Fruit fly (Drosophila melanogaster) whole organism, embryonic: Measurements from ENCODE around the gene CG5390.

Experiments used
- Asciz ChIP-seq: fragments of 200-800 bp; sonication (Bioruptor generic); optimal IDR thresholded peaks from 2 replicates; lab custom pipeline; 2017; ENCODE audit warnings: missing biosample characterization, mild to moderate bottlenecking, missing genetic modification characterization, missing genetic modification reagents
- CG10321 ChIP-seq: fragments of 200-800 bp; sonication (Bioruptor generic); IDR thresholded peaks from 2 replicates; pipeline ENCODE4 v1.3.6; 2022; ENCODE audit warnings: missing biosample characterization, missing genetic modification characterization
- CG11398 ChIP-seq: fragments of 200-800 bp; sonication (Bioruptor generic); optimal IDR thresholded peaks from 2 replicates; lab custom pipeline; 2016; ENCODE audit warnings: missing biosample characterization, missing genetic modification characterization
- CG14441 ChIP-seq: fragments of 200-800 bp; sonication (Bioruptor generic); IDR thresholded peaks from 2 replicates; pipeline ENCODE4 v1.3.6; 2022; ENCODE audit warnings: missing biosample characterization, missing genetic modification characterization
- CG14667 ChIP-seq: fragments of 200-800 bp; sonication (Bioruptor generic); IDR thresholded peaks from 2 replicates; pipeline ENCODE4 v1.3.6; 2022; ENCODE audit warnings: missing biosample characterization, missing genetic modification characterization
- CG15514 ChIP-seq: fragments of 200-800 bp; sonication (Bioruptor generic); optimal IDR thresholded peaks from 3 replicates; lab custom pipeline; 2017; ENCODE audit warnings: missing biosample characterization, missing genetic modification characterization, mild to moderate bottlenecking, moderate library complexity, missing genetic modification reagents
- CG1603 ChIP-seq: fragments of 200-800 bp; sonication (Bioruptor generic); optimal IDR thresholded peaks from 2 replicates; lab custom pipeline; 2019; ENCODE audit warnings: missing biosample characterization, mild to moderate bottlenecking, missing genetic modification characterization, moderate library complexity
- CG16813 ChIP-seq: fragments of 200-800 bp; sonication (Bioruptor generic); IDR thresholded peaks from 3 replicates; pipeline ENCODE4 v1.3.6; 2022; ENCODE audit warnings: missing biosample characterization, missing genetic modification characterization; ENCODE audit not compliant: partially characterized antibody
- CG17568 ChIP-seq: fragments of 200-800 bp; sonication (Bioruptor generic); optimal IDR thresholded peaks from 2 replicates; lab custom pipeline; 2018; ENCODE audit warnings: missing biosample characterization, mild to moderate bottlenecking, missing genetic modification characterization, moderate library complexity
- CG1832 ChIP-seq: fragments of 200-800 bp; sonication (Bioruptor generic); optimal IDR thresholded peaks from 2 replicates; lab custom pipeline; 2017; ENCODE audit warnings: missing biosample characterization, mild to moderate bottlenecking, missing genetic modification characterization, inconsistent platforms
- CG32767 ChIP-seq: fragments of 200-800 bp; sonication (Bioruptor generic); IDR thresholded peaks from 2 replicates; pipeline ENCODE4 v1.3.6; 2022; ENCODE audit warnings: missing biosample characterization, missing genetic modification characterization
- CG3281 ChIP-seq: fragments of 200-800 bp; sonication (Bioruptor generic); optimal IDR thresholded peaks from 3 replicates; lab custom pipeline; 2017; ENCODE audit warnings: missing biosample characterization, mild to moderate bottlenecking, missing genetic modification characterization
- CG6765 ChIP-seq: fragments of 200-800 bp; sonication (Bioruptor generic); optimal IDR thresholded peaks from 3 replicates; lab custom pipeline; 2017; ENCODE audit warnings: missing biosample characterization, mild to moderate bottlenecking, missing genetic modification characterization
- CG6813 ChIP-seq: fragments of 200-800 bp; sonication (Bioruptor generic); optimal IDR thresholded peaks from 2 replicates; lab custom pipeline; 2017; ENCODE audit warnings: missing biosample characterization, missing genetic modification characterization, mild to moderate bottlenecking, moderate library complexity, missing genetic modification reagents
- CG7839 ChIP-seq: fragments of 200-800 bp; sonication (Bioruptor generic); optimal IDR thresholded peaks from 3 replicates; lab custom pipeline; 2018; ENCODE audit warnings: missing biosample characterization, mild to moderate bottlenecking, missing genetic modification characterization, moderate library complexity
- CG9797 ChIP-seq: fragments of 200-800 bp; sonication (Bioruptor generic); optimal IDR thresholded peaks from 3 replicates; lab custom pipeline; 2018; ENCODE audit warnings: missing biosample characterization, mild to moderate bottlenecking, missing genetic modification characterization
- CG9876 ChIP-seq: fragments of 200-800 bp; sonication (Bioruptor generic); optimal IDR thresholded peaks from 2 replicates; lab custom pipeline; 2016; ENCODE audit warnings: missing biosample characterization, missing genetic modification characterization
- Ets65A ChIP-seq: fragments of 200-800 bp; sonication (Bioruptor generic); peaks from one replicate; lab custom pipeline; 2016; ENCODE audit warnings: missing biosample characterization, missing genetic modification characterization
- HLH3B ChIP-seq: fragments of 200-800 bp; sonication (Bioruptor generic); IDR thresholded peaks from 2 replicates; pipeline ENCODE4 v1.3.6; 2022; ENCODE audit warnings: missing biosample characterization, missing genetic modification characterization
- HLH4C ChIP-seq: fragments of 200-800 bp; sonication (Bioruptor generic); IDR thresholded peaks from 3 replicates; pipeline ENCODE4 v1.3.6; 2022; ENCODE audit warnings: missing biosample characterization, missing genetic modification characterization; ENCODE audit not compliant: partially characterized antibody
- Hand ChIP-seq: fragments of 200-800 bp; sonication (Bioruptor generic); optimal IDR thresholded peaks from 2 replicates; lab custom pipeline; 2017; ENCODE audit warnings: mild to moderate bottlenecking, missing biosample characterization, missing genetic modification reagents, missing genetic modification characterization
- Kr ChIP-seq: fragments of 200-800 bp; sonication (Bioruptor generic); optimal IDR thresholded peaks from 2 replicates; lab custom pipeline; 2017; ENCODE audit warnings: missing biosample characterization, mild to moderate bottlenecking, missing genetic modification characterization
- Lhr ChIP-seq: fragments of 200-800 bp; sonication (Bioruptor generic); optimal IDR thresholded peaks from 3 replicates; lab custom pipeline; 2017; ENCODE audit warnings: mild to moderate bottlenecking, missing biosample characterization, missing genetic modification reagents, missing genetic modification characterization
- Med ChIP-seq: fragments of 200-800 bp; sonication (Bioruptor generic); peaks from one replicate; lab custom pipeline; 2016; ENCODE audit warnings: missing biosample characterization, missing genetic modification characterization, mild to moderate bottlenecking, inconsistent platforms, moderate library complexity
- Myb ChIP-seq: fragments of 200-800 bp; sonication (Bioruptor generic); optimal IDR thresholded peaks from 2 replicates; lab custom pipeline; 2016; ENCODE audit warnings: missing biosample characterization, missing genetic modification characterization
- NC2α ChIP-seq: fragments of 200-800 bp; sonication (Bioruptor generic); optimal IDR thresholded peaks from 2 replicates; lab custom pipeline; 2016; ENCODE audit warnings: missing biosample characterization, missing genetic modification characterization
- Neu2 ChIP-seq: fragments of 200-800 bp; sonication (Bioruptor generic); optimal IDR thresholded peaks from 3 replicates; lab custom pipeline; 2016; ENCODE audit warnings: missing biosample characterization, missing genetic modification characterization, borderline replicate concordance
- Rfx ChIP-seq: fragments of 200-800 bp; sonication (Bioruptor generic); IDR thresholded peaks from 2 replicates; pipeline ENCODE4 v1.3.6; 2022; ENCODE audit warnings: missing biosample characterization, missing genetic modification characterization
- Side ChIP-seq: fragments of 200-800 bp; sonication (Bioruptor generic); optimal IDR thresholded peaks from 2 replicates; lab custom pipeline; 2016; ENCODE audit warnings: missing biosample characterization, missing genetic modification characterization
- Sox100B ChIP-seq: fragments of 200-800 bp; sonication (Bioruptor generic); optimal IDR thresholded peaks from 3 replicates; lab custom pipeline; 2018; ENCODE audit warnings: missing biosample characterization, mild to moderate bottlenecking, missing genetic modification characterization
- Xbp1 ChIP-seq: fragments of 200-800 bp; sonication (Bioruptor generic); optimal IDR thresholded peaks from 3 replicates; lab custom pipeline; 2016; ENCODE audit warnings: missing biosample characterization, mild to moderate bottlenecking, missing genetic modification characterization
- amos ChIP-seq: fragments of 200-800 bp; sonication (Bioruptor generic); IDR thresholded peaks from 2 replicates; pipeline ENCODE4 v1.3.6; 2022; ENCODE audit warnings: missing biosample characterization, missing genetic modification characterization; ENCODE audit not compliant: partially characterized antibody
- aop ChIP-seq: fragments of 200-800 bp; sonication (Bioruptor generic); IDR thresholded peaks from 2 replicates; pipeline ENCODE4 v1.3.6; 2022; ENCODE audit warnings: missing biosample characterization, missing genetic modification characterization
- ash1 ChIP-seq: fragments of 200-800 bp; sonication (Bioruptor generic); optimal IDR thresholded peaks from 2 replicates; lab custom pipeline; 2018; ENCODE audit warnings: missing biosample characterization, mild to moderate bottlenecking, missing genetic modification characterization
- bbx ChIP-seq: fragments of 200-800 bp; sonication (Bioruptor generic); IDR thresholded peaks from 2 replicates; pipeline ENCODE4 v1.3.6; 2022; ENCODE audit warnings: missing biosample characterization, missing genetic modification characterization; ENCODE audit not compliant: partially characterized antibody
- chinmo ChIP-seq: fragments of 200-800 bp; sonication (Bioruptor generic); IDR thresholded peaks from 4 replicates; pipeline ENCODE4 v1.3.6; 2022; ENCODE audit warnings: missing biosample characterization, missing genetic modification characterization; ENCODE audit not compliant: partially characterized antibody
- crp ChIP-seq, 2 experiments: fragments of 200-800 bp; sonication (Bioruptor generic); optimal IDR thresholded peaks; 2 replicates in 1 of 2; 3 replicates in 1 of 2; lab custom pipeline; 2017; ENCODE audit warnings: missing biosample characterization in 2 of 2, missing genetic modification characterization in 2 of 2, mild to moderate bottlenecking in 1 of 2, moderate library complexity in 1 of 2
- dysf ChIP-seq: fragments of 200-800 bp; sonication (Bioruptor generic); IDR thresholded peaks from 3 replicates; pipeline ENCODE4 v1.3.6; 2022; ENCODE audit warnings: missing biosample characterization, missing genetic modification characterization
- fu2 ChIP-seq: fragments of 200-800 bp; sonication (Bioruptor generic); optimal IDR thresholded peaks from 2 replicates; lab custom pipeline; 2016; ENCODE audit warnings: missing biosample characterization, missing genetic modification characterization
- kah ChIP-seq: fragments of 200-800 bp; sonication (Bioruptor generic); optimal IDR thresholded peaks from 2 replicates; lab custom pipeline; 2018; ENCODE audit warnings: missing biosample characterization, mild to moderate bottlenecking, missing genetic modification characterization
- knrl ChIP-seq: fragments of 200-800 bp; sonication (Bioruptor generic); IDR thresholded peaks from 3 replicates; pipeline ENCODE4 v1.3.6; 2022; ENCODE audit warnings: missing biosample characterization, missing genetic modification characterization; ENCODE audit not compliant: partially characterized antibody
- seq ChIP-seq: fragments of 200-800 bp; sonication (Bioruptor generic); IDR thresholded peaks from 2 replicates; pipeline ENCODE4 v1.3.6; 2022; ENCODE audit warnings: missing biosample characterization, missing genetic modification characterization
- shn ChIP-seq: fragments of 200-800 bp; sonication (Bioruptor generic); optimal IDR thresholded peaks from 3 replicates; lab custom pipeline; 2016; ENCODE audit warnings: missing biosample characterization, missing genetic modification characterization
- sima ChIP-seq: fragments of 200-800 bp; sonication (Bioruptor generic); optimal IDR thresholded peaks from 2 replicates; lab custom pipeline; 2016; ENCODE audit warnings: missing biosample characterization, missing genetic modification characterization
- sna ChIP-seq: fragments of 200-800 bp; sonication (Bioruptor generic); IDR thresholded peaks from 2 replicates; pipeline ENCODE4 v1.3.6; 2022; ENCODE audit warnings: missing biosample characterization, missing genetic modification characterization; ENCODE audit not compliant: partially characterized antibody
- sqz ChIP-seq: fragments of 200-800 bp; sonication (Bioruptor generic); optimal IDR thresholded peaks from 3 replicates; lab custom pipeline; 2018; ENCODE audit warnings: missing biosample characterization, mild to moderate bottlenecking, missing genetic modification characterization
- vfl ChIP-seq: fragments of 200-800 bp; sonication (Bioruptor generic); optimal IDR thresholded peaks from 2 replicates; lab custom pipeline; 2016; ENCODE audit warnings: missing biosample characterization, missing genetic modification characterization
- wek ChIP-seq: fragments of 200-800 bp; sonication (Bioruptor generic); optimal IDR thresholded peaks from 3 replicates; lab custom pipeline; 2018; ENCODE audit warnings: missing biosample characterization, mild to moderate bottlenecking, missing genetic modification characterization, moderate library complexity
- zen2 ChIP-seq: fragments of 200-800 bp; sonication (Bioruptor generic); IDR thresholded peaks from 3 replicates; pipeline ENCODE4 v1.3.6; 2022; ENCODE audit warnings: missing biosample characterization, missing genetic modification characterization; ENCODE audit not compliant: partially characterized antibody

The CG5390 gene

DNA sequence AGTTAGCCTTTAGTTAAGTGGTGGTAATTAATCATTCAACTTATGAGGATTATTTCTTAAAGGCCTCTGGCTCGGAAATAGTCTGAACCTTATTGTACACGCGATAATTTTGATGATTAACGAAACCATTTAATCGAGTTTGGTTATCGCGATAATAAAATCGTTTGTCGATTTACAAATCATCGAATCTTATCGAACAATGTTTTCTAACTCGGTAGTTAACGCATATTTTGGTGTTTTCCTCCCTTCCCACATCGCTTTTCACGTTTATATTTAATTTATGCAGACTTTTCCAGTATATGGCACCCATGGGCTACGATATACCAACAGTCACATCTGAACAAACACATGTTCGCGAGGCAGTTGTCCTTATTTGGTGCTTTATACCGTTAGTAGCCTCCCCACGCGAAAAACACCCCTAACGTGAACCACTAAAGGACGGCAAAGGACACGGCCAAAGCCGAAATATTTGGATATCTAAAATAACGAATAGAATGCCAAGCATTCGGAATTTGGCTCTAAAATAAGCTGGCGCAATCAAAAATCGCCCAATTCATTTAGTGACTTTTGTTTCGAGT is 37.7 kb upstream of the CG5390 start, which contains the start of gene Frmd5 (continued):
- TF ChIP-seq Sox100B (GFP tag; lab: Kevin White, UChicago) (no peak), CG6765 (no peak), wek (GFP tag; lab: Kevin White, UChicago) (peak; percentile 91), shn (GFP tag; lab: Kevin White, UChicago) (no peak), HLH3B (GFP tag; lab: Robert Waterston, UW) (no peak), Neu2 (GFP tag; lab: Kevin White, UChicago) (peak; percentile 62), CG17568 (GFP tag; lab: Kevin White, UChicago) (no peak), knrl (0 out of 3 replicates have a peak, but pooled peaks have one; percentile 25), CG32767 (no peak), Hand (GFP tag; lab: Kevin White, UChicago) (no peak), CG15514 (GFP tag; lab: Kevin White, UChicago) (peak; percentile 74), sna (GFP tag; lab: Robert Waterston, UW) (peak; percentile 44; the same call in 1 of the 2 replicates), Lhr (GFP tag; lab: Kevin White, UChicago) (no peak), CG1832 (GFP tag; lab: Kevin White, UChicago) (no peak), Xbp1 (GFP tag; lab: Kevin White, UChicago) (no peak), CG9876 (GFP tag; lab: Kevin White, UChicago) (no peak), sima (GFP tag; lab: Kevin White, UChicago) (no peak), CG10321 (GFP tag; lab: Robert Waterston, UW) (no peak), Med (GFP tag; lab: Kevin White, UChicago) (peak; percentile 23), vfl (GFP tag; lab: Kevin White, UChicago) (no peak), CG14667 (GFP tag; lab: Robert Waterston, UW) (no peak), Myb (GFP tag; lab: Kevin White, UChicago) (no peak), Kr (no peak), seq (GFP tag; lab: Robert Waterston, UW) (peak; percentile 11; the same call in 1 of the 2 replicates), CG11398 (no peak), fu2 (GFP tag; lab: Kevin White, UChicago) (no peak), CG9797 (GFP tag; lab: Kevin White, UChicago) (no peak), sqz (GFP tag; lab: Kevin White, UChicago) (no peak), NC2α (no peak), CG7839 (tag; lab: Kevin White, UChicago) (no peak), crp (GFP tag; optimal IDR thresholded peaks at IDR 0.05; lab: Kevin White, UChicago) (peak in 1 of 2 experiments; percentile 54), chinmo (GFP tag; lab: Robert Waterston, UW) (no peak), CG3281 (GFP tag; lab: Kevin White, UChicago) (no peak), aop (GFP tag; lab: Robert Waterston, UW) (no peak), kah (GFP tag; lab: Kevin White, UChicago) (no peak), bbx (GFP tag; lab: Robert Waterston, UW) (peak; percentile 37; the same call in 1 of the 2 replicates), CG14441 (GFP tag; lab: Robert Waterston, UW) (no peak), amos (no peak), HLH4C (peak; percentile 62), zen2 (GFP tag; lab: Robert Waterston, UW) (0 out of 3 replicates have a peak, but pooled peaks have one; percentile 28), Asciz (no peak), dysf (GFP tag; lab: Robert Waterston, UW) (no peak), CG6813 (GFP tag; lab: Kevin White, UChicago) (no peak), Side (GFP tag; lab: Kevin White, UChicago) (no peak), Rfx (GFP tag; lab: Robert Waterston, UW) (no peak), ash1 (GFP tag; lab: Kevin White, UChicago) (no peak), CG16813 (GFP tag; lab: Robert Waterston, UW) (peak; percentile 63; the same call in 1 of the 3 replicates), Ets65A (GFP tag; lab: Kevin White, UChicago) (no peak), CG1603 (tag; lab: Kevin White, UChicago) (peak; percentile 5)
